Fruit fly (Drosophila melanogaster) whole organism, adult: Measurements from ENCODE around the gene GstD11.

Experiments used
- CG14711 ChIP-seq: fragments of 200-800 bp; sonication (Bioruptor generic); optimal IDR thresholded peaks from 2 replicates; lab custom pipeline; 2018; ENCODE audit warnings: missing biosample characterization, mild to moderate bottlenecking, missing genetic modification characterization, moderate library complexity
- CG33017 ChIP-seq: fragments of 200-800 bp; sonication (Bioruptor generic); optimal IDR thresholded peaks from 2 replicates; lab custom pipeline; 2018; ENCODE audit warnings: missing biosample characterization, mild to moderate bottlenecking, missing genetic modification characterization, moderate library complexity
- CG7101 ChIP-seq: fragments of 200-800 bp; sonication (Bioruptor generic); optimal IDR thresholded peaks from 2 replicates; lab custom pipeline; 2018; ENCODE audit warnings: missing biosample characterization, mild to moderate bottlenecking, missing genetic modification characterization, moderate library complexity
- Hr96 ChIP-seq: fragments of 200-800 bp; sonication (Bioruptor generic); optimal IDR thresholded peaks from 2 replicates; lab custom pipeline; 2016; ENCODE audit warnings: missing biosample characterization, missing genetic modification characterization

- TF ChIP-seq CG7101 (tag; lab: Kevin White, UChicago) (peak; percentile 99), CG14711 (tag; lab: Kevin White, UChicago) (peak; percentile 96), Hr96 (GFP tag; lab: Kevin White, UChicago) (peak; percentile 96), CG33017 (peak; percentile 99)
Measured at dm6 chr3R:12402935-12403334, 19.8 kb downstream of the GstD11 start.
